Worm (Caenorhabditis elegans): ENCODE results near the gene lyst-1.

lyst-1 gene

DNA sequence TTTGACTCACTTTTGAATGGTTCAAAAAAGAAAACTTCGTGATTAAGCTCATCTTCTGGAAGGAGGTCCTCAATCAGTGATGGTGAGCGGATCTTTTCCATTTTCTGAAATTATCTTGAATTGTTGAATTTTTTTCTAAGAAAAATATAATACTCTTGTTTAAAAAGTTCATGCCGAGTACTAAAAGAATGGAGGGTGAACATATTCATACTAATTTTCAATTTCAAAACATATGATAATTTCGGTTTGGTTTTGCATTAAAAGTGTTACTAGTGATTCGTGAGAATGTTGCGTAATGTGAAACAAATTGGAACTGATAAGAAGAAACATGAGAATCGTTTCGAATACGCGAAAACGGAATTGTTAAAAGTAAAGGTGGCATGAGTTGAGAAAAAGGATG lies at the start of gene lyst-1:
TSS of gene lyst-1 (minus strand) at position 101 of the 400 bp plus-strand sequence.
- TF ChIP-seq elt-1 (tag; optimal IDR thresholded peaks at IDR 0.05; ENCODE audit: borderline replicate concordance, insufficient read depth), result no peak
- no peak for TF ChIP-seq unc-120 (tag; optimal IDR thresholded peaks at IDR 0.05; ENCODE audit: poor library complexity, severe bottlenecking)
- no peak for TF ChIP-seq bed-3 (GFP tag; optimal IDR thresholded peaks at IDR 0.05)
- TF ChIP-seq pha-4 (tag; optimal IDR thresholded peaks at IDR 0.05), result no peak
- TF ChIP-seq ceh-83 (GFP tag; optimal IDR thresholded peaks at IDR 0.05), result no peak
- TF ChIP-seq zip-8 (tag; optimal IDR thresholded peaks at IDR 0.05), result peak; percentile 10
- TF ChIP-seq elt-3 (tag; optimal IDR thresholded peaks at IDR 0.05), result no peak
- TF ChIP-seq unc-39 (tag; optimal IDR thresholded peaks at IDR 0.05), result no peak

DNA sequence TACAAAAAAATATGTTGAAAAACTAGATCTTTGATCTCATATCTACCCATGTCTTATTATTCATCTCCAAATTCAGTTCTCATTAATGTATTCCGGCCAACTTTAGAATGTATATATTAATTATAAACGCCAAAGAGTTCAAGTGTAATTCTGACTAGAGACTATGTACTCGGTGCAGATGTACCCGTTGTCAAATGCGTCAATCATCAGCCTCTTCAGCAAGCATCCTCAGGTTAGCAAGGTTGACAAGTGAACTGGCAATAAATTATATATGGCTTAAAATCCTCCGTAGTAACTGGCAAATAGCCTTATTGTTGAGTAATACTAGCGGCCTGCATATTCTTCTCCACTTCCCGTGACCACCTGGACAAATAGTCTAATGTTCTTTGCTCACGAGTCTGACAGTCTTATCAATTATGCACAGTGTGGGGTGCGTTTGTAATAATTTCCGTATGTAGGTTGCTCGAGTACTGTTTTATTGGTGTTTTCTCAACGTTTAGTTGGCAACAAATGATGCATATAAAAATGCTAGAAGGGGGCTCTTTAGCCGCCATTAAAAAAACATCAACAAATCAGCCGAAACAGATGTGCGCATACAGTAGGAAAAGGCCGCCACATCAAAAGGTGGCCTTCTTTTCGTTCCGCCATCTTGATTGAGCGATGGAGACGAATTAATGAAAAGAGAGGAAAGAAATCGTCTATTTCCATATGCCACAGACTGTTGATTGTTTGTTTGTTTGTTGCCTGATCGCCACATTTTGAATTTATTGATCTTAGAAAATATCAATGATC lies 47.5 kb upstream of the lyst-1 start:
- peak; percentile 46 for TF ChIP-seq nhr-2 (tag; optimal IDR thresholded peaks at IDR 0.05)
- TF ChIP-seq snpc-4 (tag; optimal IDR thresholded peaks at IDR 0.05), result no peak
- no peak for TF ChIP-seq drap-1 (GFP tag; optimal IDR thresholded peaks at IDR 0.05)
- no peak for TF ChIP-seq nhr-28 (tag; optimal IDR thresholded peaks at IDR 0.05)
- TF ChIP-seq ceh-83 (GFP tag; optimal IDR thresholded peaks at IDR 0.05), result no peak
- TF ChIP-seq sptf-1 (tag; optimal IDR thresholded peaks at IDR 0.05), result no peak
- TF ChIP-seq tbx-8 (GFP tag; optimal IDR thresholded peaks at IDR 0.05), result no peak
- TF ChIP-seq unc-120 (tag; optimal IDR thresholded peaks at IDR 0.05; ENCODE audit: poor library complexity, severe bottlenecking), result no peak
- TF ChIP-seq cnd-1 (tag; optimal IDR thresholded peaks at IDR 0.05), result no peak
- TF ChIP-seq nhr-76 (tag; optimal IDR thresholded peaks at IDR 0.05), result no peak
- no peak for TF ChIP-seq elt-3 (tag; optimal IDR thresholded peaks at IDR 0.05)
- TF ChIP-seq M03D4.4 (tag; optimal IDR thresholded peaks at IDR 0.05), result no peak
- TF ChIP-seq unc-62 (GFP tag; optimal IDR thresholded peaks at IDR 0.05), result peak; percentile 21
- no peak for TF ChIP-seq unc-39 (tag; optimal IDR thresholded peaks at IDR 0.05)
- TF ChIP-seq zip-8 (tag; optimal IDR thresholded peaks at IDR 0.05), result no peak
- TF ChIP-seq ceh-43 (GFP tag; optimal IDR thresholded peaks at IDR 0.05), result no peak
- no peak for TF ChIP-seq hlh-1 (tag; optimal IDR thresholded peaks at IDR 0.05)
- TF ChIP-seq ceh-39 (tag; optimal IDR thresholded peaks at IDR 0.05), result no peak
- no peak for TF ChIP-seq mls-2 (tag; optimal IDR thresholded peaks at IDR 0.05)
- TF ChIP-seq bed-3 (GFP tag; optimal IDR thresholded peaks at IDR 0.05), result no peak
- peak; percentile 60 for TF ChIP-seq lin-32 (GFP tag; optimal IDR thresholded peaks at IDR 0.05)
- no peak for TF ChIP-seq ces-1 (GFP tag; optimal IDR thresholded peaks at IDR 0.05)
- TF ChIP-seq lin-13 (tag; optimal IDR thresholded peaks at IDR 0.05), result no peak

DNA sequence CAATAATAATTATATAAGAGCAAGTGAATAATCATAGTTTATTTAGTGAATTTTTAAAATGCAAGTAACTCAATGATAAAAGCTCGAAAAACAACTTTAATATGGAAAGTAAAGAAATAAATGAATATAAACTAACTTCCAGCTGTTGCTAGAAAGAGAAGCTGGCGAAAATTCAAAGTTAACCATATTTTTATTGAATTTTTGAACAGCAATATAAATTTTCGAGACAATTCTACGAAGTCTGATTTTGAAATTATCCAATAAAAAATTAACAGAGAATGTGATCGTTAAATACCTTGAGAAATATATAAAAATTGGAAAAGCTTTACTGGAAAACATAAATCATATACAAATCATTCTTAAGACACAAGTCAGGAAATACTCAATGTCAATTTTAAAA lies 45.6 kb upstream of the lyst-1 start:
- TF ChIP-seq unc-39 (tag; optimal IDR thresholded peaks at IDR 0.05) (no peak), cnd-1 (tag; optimal IDR thresholded peaks at IDR 0.05) (no peak), ceh-43 (GFP tag; optimal IDR thresholded peaks at IDR 0.05) (no peak)

DNA sequence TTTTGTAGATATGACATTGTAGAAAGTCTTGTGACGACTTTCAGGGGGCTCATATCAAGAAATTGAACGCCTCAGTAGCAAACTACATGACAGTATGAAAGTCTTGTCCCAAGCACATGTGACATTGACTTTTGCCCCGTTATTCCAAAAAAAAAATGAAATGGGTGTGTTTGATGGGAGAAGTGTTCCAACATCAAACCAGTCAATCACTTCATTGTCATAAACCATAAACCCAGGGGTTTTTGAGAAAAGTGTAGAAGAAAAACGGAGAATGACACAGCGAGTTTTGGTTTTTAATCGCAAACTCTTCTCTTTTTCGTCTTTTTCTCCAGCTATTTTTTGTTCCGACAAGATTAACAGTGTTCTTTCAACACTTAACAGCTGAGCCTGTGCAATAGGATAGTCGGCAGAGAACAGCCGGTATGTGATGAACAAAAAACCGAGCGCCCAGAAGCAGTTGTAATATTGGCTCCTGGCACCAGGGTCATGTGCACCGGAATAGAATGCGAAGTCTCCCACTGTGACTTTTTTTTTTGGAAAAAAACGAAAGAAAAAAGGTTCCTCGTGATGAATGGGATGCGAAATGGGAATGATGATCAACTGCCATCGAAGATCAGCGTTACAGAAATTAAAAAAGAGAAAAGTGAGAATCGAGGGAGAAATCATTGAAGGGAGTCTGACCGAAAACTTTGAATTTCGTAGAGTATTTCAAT lies 45.1 kb upstream of the lyst-1 start:
- TF ChIP-seq bed-3 (GFP tag; optimal IDR thresholded peaks at IDR 0.05), result no peak
- peak; percentile 1 for TF ChIP-seq hlh-1 (tag; optimal IDR thresholded peaks at IDR 0.05)
- TF ChIP-seq ham-2 (GFP tag; optimal IDR thresholded peaks at IDR 0.05), result no peak

DNA sequence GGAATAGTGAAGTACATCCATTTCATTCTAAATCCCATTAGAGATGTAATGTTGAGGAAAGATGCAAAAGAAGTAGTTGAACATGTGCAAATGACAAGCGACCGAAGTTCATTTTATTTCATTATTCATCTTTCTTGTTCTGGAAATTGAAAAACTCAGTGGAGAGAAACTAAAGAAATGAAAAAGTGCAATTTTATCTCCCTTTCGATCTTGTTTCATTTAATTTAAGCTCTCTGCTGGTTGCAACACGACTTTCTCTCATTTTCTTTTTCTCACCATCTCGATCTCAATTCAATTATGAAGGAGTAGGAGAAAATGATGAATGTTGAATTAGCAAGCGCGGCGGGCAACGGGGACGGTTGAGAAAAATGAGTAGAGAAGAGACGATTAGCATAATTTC lies 43.4 kb upstream of the lyst-1 start:
- peak; percentile 1 for TF ChIP-seq mab-5 (tag; optimal IDR thresholded peaks at IDR 0.05)
- no peak for TF ChIP-seq nhr-2 (tag; optimal IDR thresholded peaks at IDR 0.05)
- TF ChIP-seq bed-3 (GFP tag; optimal IDR thresholded peaks at IDR 0.05), result no peak
- peak; percentile 6 for TF ChIP-seq ham-2 (GFP tag; optimal IDR thresholded peaks at IDR 0.05)
- peak; percentile 99 for TF ChIP-seq ces-1 (GFP tag; optimal IDR thresholded peaks at IDR 0.05)
- no peak for TF ChIP-seq mep-1 (tag; optimal IDR thresholded peaks at IDR 0.05)
- no peak for TF ChIP-seq blmp-1 (tag; optimal IDR thresholded peaks at IDR 0.05)
- TF ChIP-seq lin-32 (GFP tag; optimal IDR thresholded peaks at IDR 0.05), result no peak
- peak; percentile 18 for TF ChIP-seq nhr-237 (tag; optimal IDR thresholded peaks at IDR 0.05)
- TF ChIP-seq ceh-43 (GFP tag; optimal IDR thresholded peaks at IDR 0.05), result no peak
- TF ChIP-seq nhr-12 (tag; optimal IDR thresholded peaks at IDR 0.05), result no peak

Measured in whole organism, mixed stage, embryonic.